Worm (Caenorhabditis elegans) whole organism, mixed stage, embryonic: Measurements from ENCODE around the gene C03B1.6.

ENCODE experiments used
- ces-1 ChIP-seq: fragments of 150-350 bp; optimal IDR thresholded peaks from 2 replicates; lab custom pipeline; 2014; ENCODE audit warnings: missing biosample characterization, missing genetic modification reagents, missing genetic modification characterization
- drap-1 ChIP-seq: fragments of 200-800 bp; sonication (Bioruptor generic); optimal IDR thresholded peaks from 3 replicates; lab custom pipeline; 2018; ENCODE audit warnings: mild to moderate bottlenecking, missing genetic modification characterization, missing compliant biosample characterization
- elt-3 ChIP-seq: fragments of 150-350 bp; optimal IDR thresholded peaks from 2 replicates; lab custom pipeline; 2014; ENCODE audit warnings: missing biosample characterization, missing genetic modification characterization
- hlh-1 ChIP-seq: fragments of 150-350 bp; optimal IDR thresholded peaks from 2 replicates; lab custom pipeline; 2014; ENCODE audit warnings: missing biosample characterization, missing genetic modification reagents, missing genetic modification characterization
- mab-5 ChIP-seq: fragments of 150-350 bp; optimal IDR thresholded peaks from 2 replicates; lab custom pipeline; 2014; ENCODE audit warnings: missing biosample characterization, missing genetic modification characterization
- nhr-12 ChIP-seq: fragments of 150-350 bp; optimal IDR thresholded peaks from 2 replicates; lab custom pipeline; 2014; ENCODE audit warnings: missing biosample characterization, missing genetic modification characterization
- nhr-237 ChIP-seq: fragments of 150-350 bp; optimal IDR thresholded peaks from 2 replicates; lab custom pipeline; 2014; ENCODE audit warnings: missing biosample characterization, missing genetic modification characterization

- TF ChIP-seq ces-1 (GFP tag; lab: Kevin White, UChicago) = no peak
- TF ChIP-seq nhr-237 (tag; lab: Kevin White, UChicago) = no peak
- no peak for TF ChIP-seq hlh-1 (tag; lab: Kevin White, UChicago)
- TF ChIP-seq elt-3 (tag; lab: Kevin White, UChicago) = no peak
- no peak for TF ChIP-seq nhr-12 (tag; lab: Kevin White, UChicago)
- TF ChIP-seq mab-5 (tag; lab: Kevin White, UChicago) = no peak
- TF ChIP-seq drap-1 (GFP tag; lab: Kevin White, UChicago) = no peak
Measured at ce11 chrX:6369717-6370116, 19.6 kb downstream of the C03B1.6 start, which contains the start of gene C03B1.2.
